Worm (Caenorhabditis elegans) whole organism, young adult: Measurements from ENCODE around the gene pap-3.

ENCODE experiments used
- F37B4.10 ChIP-seq: fragments of 200-800 bp; sonication (Bioruptor generic); IDR thresholded peaks from 2 replicates; pipeline ENCODE4 v1.3.6; 2022; ENCODE audit warnings: missing genetic modification characterization, missing compliant biosample characterization
- aptf-2 ChIP-seq: fragments of 200-800 bp; sonication (Bioruptor generic); conservative IDR thresholded peaks from 2 replicates; pipeline ENCODE4 v1.3.6; 2022; ENCODE audit warnings: missing genetic modification reagents, missing genetic modification characterization, missing compliant biosample characterization
- dpff-1 ChIP-seq: sonication (generic microtip); optimal IDR thresholded peaks from 2 replicates; lab custom pipeline; 2017; ENCODE audit warnings: mild to moderate bottlenecking, missing genetic modification characterization, missing compliant biosample characterization
- dpl-1 ChIP-seq: fragments of 150-350 bp; optimal IDR thresholded peaks from 2 replicates; lab custom pipeline; 2014; ENCODE audit warnings: missing biosample characterization, missing genetic modification reagents, missing genetic modification characterization
- hmg-20 ChIP-seq: fragments of 200-800 bp; sonication (Bioruptor generic); IDR thresholded peaks from 2 replicates; pipeline ENCODE4 v1.3.6; 2022; ENCODE audit warnings: missing genetic modification reagents, missing genetic modification characterization, missing compliant biosample characterization
- snpc-1.3 ChIP-seq: sonication (generic microtip); optimal IDR thresholded peaks from 2 replicates; lab custom pipeline; 2017; ENCODE audit warnings: missing genetic modification characterization, mild to moderate bottlenecking, missing compliant biosample characterization, antibody characterized with exemption, moderate library complexity, missing genotype, missing genetic modification reagents; ENCODE audit not compliant: insufficient read depth
- unc-62 ChIP-seq: fragments of 150-350 bp; optimal IDR thresholded peaks from 2 replicates; lab custom pipeline; 2014; ENCODE audit warnings: missing biosample characterization, missing genetic modification reagents, missing genetic modification characterization
- ztf-3 ChIP-seq: fragments of 200-800 bp; sonication (Bioruptor generic); optimal IDR thresholded peaks from 2 replicates; lab custom pipeline; 2018; ENCODE audit warnings: mild to moderate bottlenecking, missing genetic modification characterization, missing compliant biosample characterization

DNA sequence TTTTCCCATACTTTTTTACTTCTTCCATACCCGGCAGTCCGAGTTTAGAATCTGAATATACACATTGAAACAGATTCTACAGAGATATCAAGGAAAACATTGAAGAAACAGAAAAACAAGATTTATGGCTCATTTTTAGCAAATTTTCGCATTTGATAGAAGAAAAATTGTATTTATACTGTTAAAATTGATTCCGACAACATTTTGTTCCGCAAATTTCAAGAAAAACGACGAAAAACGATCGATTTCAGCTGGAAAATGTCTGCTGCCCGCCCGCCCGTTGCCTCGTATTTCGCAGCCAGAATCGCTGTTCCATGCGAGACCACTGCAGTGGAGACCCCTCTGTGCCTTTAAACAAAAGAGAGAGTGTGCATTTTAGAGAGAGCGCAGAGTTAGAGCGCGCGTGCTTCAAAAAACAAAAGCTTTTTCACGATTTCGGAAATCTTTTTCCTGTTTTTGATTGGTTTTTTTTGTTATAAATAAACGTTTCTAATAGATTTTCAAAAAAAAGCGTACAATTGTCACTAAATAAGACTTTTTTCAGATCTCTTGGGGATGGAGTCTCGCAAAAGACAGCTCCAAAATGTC is 38.4 kb downstream of the pap-3 start, which contains the start of the genes patr-1 and dna-2:
- TF ChIP-seq ztf-3 (GFP tag; lab: Kevin White, UChicago) (no peak), hmg-20 (GFP tag; lab: Robert Waterston, UW) (no peak), aptf-2 (GFP tag; lab: Robert Waterston, UW) (no peak), F37B4.10 (no peak), dpl-1 (GFP tag; lab: Kevin White, UChicago) (peak; percentile 53), snpc-1.3 (tag; lab: Kevin White, UChicago) (no peak), unc-62 (no peak), dpff-1 (no peak)
